Fruit fly (Drosophila melanogaster) whole organism, wandering third instar larva: ENCODE data around the gene Cap-D2.
A peak's percentile ranks its signal among the peaks of the same experiment; 100 is the strongest.

ENCODE experiments used
- Dif ChIP-seq: fragments of 200-275, 200-300 bp; sonication (Bioruptor generic); optimal IDR thresholded peaks from 2 replicates; lab custom pipeline; 2018; ENCODE audit warnings: missing biosample characterization, missing genetic modification characterization; ENCODE audit not compliant: partially characterized antibody
- rgr ChIP-seq: fragments of 200-800 bp; sonication (Bioruptor generic); optimal IDR thresholded peaks from 3 replicates; lab custom pipeline; 2016; ENCODE audit warnings: missing biosample characterization, mild to moderate bottlenecking, missing genetic modification characterization
- woc ChIP-seq: sonication (Bioruptor generic); optimal IDR thresholded peaks from 2 replicates; lab custom pipeline; 2016; ENCODE audit warnings: missing biosample characterization, mild to moderate bottlenecking, missing genetic modification characterization

DNA sequence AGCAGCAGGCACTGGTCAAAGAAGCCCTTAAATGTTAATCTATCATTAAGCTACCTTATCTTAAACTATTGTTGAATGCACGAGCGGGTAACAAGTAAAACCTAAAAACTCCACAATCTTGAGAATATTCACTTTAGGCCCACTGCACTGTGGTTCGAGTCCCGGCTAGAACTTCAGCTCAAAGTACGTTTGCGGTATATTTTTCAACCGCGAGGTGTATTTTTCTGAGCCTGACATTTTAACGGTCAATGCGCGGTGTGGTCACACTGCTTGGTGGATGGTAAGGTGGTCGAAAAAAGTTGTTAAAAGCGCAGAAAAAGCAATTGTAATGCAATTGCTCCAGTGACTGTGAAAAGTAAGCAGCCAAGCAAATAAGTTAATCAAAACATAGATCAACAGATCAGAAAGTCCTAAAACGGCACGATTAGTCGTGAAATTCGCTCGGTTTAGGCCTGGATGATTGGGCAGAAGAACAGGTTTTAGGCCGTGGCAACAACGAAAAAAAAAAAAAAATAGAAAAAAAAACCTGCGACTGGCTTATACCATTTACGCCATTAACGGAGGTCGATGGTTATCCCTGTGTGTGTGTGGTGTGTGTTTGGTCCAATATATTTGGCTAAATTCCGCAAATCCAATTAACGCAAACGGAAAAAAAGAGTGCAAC is 50.3 kb downstream of the Cap-D2 start, which contains the start of gene Kul:
- no peak for TF ChIP-seq woc (GFP tag; lab: Kevin White, UChicago)
- TF ChIP-seq Dif (GFP tag; lab: Kevin White, UChicago): no peak
- peak; percentile 11 for TF ChIP-seq rgr (GFP tag; lab: Kevin White, UChicago)
